Worm (Caenorhabditis elegans) whole organism, L1 larva: Measurements from ENCODE around the gene F08F1.3.

ENCODE experiments used
- ama-1 ChIP-seq: fragments of 150-350 bp; optimal IDR thresholded peaks from 2 replicates; lab custom pipeline; 2014
- ceh-82 ChIP-seq, 3 experiments: fragments of 150-350 bp in 1 of 3; sonication (generic microtip) in 2 of 3; optimal IDR thresholded peaks; 2 replicates each; lab custom pipeline; 2014 to 2017; ENCODE audit warnings: missing biosample characterization in 3 of 3, missing genetic modification characterization in 3 of 3
- dpl-1 ChIP-seq, 3 experiments: fragments of 150-350 bp in 2 of 3; sonication (generic microtip) in 1 of 3; optimal IDR thresholded peaks; 2 replicates each; lab custom pipeline; 2014 to 2017; ENCODE audit warnings: missing biosample characterization in 3 of 3, missing genetic modification characterization in 3 of 3, missing genetic modification reagents in 3 of 3
- hlh-17 ChIP-seq: fragments of 200-800 bp; sonication (Bioruptor generic); optimal IDR thresholded peaks from 2 replicates; lab custom pipeline; 2018; ENCODE audit warnings: missing genetic modification characterization, mild to moderate bottlenecking, missing compliant biosample characterization, moderate library complexity, borderline replicate concordance
- jun-1 ChIP-seq: fragments of 150-350 bp; optimal IDR thresholded peaks from 2 replicates; lab custom pipeline; 2014; ENCODE audit warnings: missing biosample characterization, missing genetic modification reagents, missing genetic modification characterization
- lin-13 ChIP-seq: fragments of 150-350 bp; optimal IDR thresholded peaks from 2 replicates; lab custom pipeline; 2014; ENCODE audit warnings: missing biosample characterization, missing genetic modification reagents, missing genetic modification characterization
- lin-39 ChIP-seq: fragments of 150-350 bp; optimal IDR thresholded peaks from 2 replicates; lab custom pipeline; 2014; ENCODE audit warnings: missing biosample characterization, missing genetic modification reagents, missing genetic modification characterization
- mef-2 ChIP-seq: fragments of 150-350 bp; optimal IDR thresholded peaks from 2 replicates; lab custom pipeline; 2014; ENCODE audit warnings: missing biosample characterization, missing genetic modification characterization
- nhr-12 ChIP-seq: sonication (generic microtip); optimal IDR thresholded peaks from 2 replicates; lab custom pipeline; 2017; ENCODE audit warnings: missing biosample characterization, missing genetic modification characterization
- nhr-237 ChIP-seq: fragments of 150-350 bp; optimal IDR thresholded peaks from 2 replicates; lab custom pipeline; 2014; ENCODE audit warnings: missing biosample characterization, missing genetic modification characterization
- nhr-28 ChIP-seq: fragments of 150-350 bp; optimal IDR thresholded peaks from 2 replicates; lab custom pipeline; 2014; ENCODE audit warnings: missing biosample characterization, missing genetic modification characterization
- nhr-77 ChIP-seq: fragments of 150-350 bp; optimal IDR thresholded peaks from 2 replicates; lab custom pipeline; 2014; ENCODE audit warnings: missing biosample characterization, missing genetic modification characterization
- sptf-1 ChIP-seq: fragments of 150-350 bp; optimal IDR thresholded peaks from 2 replicates; lab custom pipeline; 2014; ENCODE audit warnings: missing biosample characterization, missing genetic modification characterization

- TF ChIP-seq sptf-1 (tag; lab: Kevin White, UChicago) (no peak), nhr-237 (tag; lab: Kevin White, UChicago) (no peak), dpl-1 (GFP tag; optimal IDR thresholded peaks at IDR 0.05; lab: Kevin White, UChicago) (no peak), mef-2 (tag; lab: Kevin White, UChicago) (no peak), hlh-17 (GFP tag; lab: Kevin White, UChicago) (no peak), nhr-28 (tag; lab: Kevin White, UChicago) (no peak), ceh-82 (tag; optimal IDR thresholded peaks at IDR 0.05; lab: Kevin White, UChicago) (no peak), lin-13 (no peak), lin-39 (tag; lab: Kevin White, UChicago) (no peak), ama-1 (lab: Kevin White, UChicago) (no peak), jun-1 (tag; lab: Kevin White, UChicago) (no peak), nhr-77 (tag; lab: Kevin White, UChicago) (no peak), nhr-12 (tag; lab: Kevin White, UChicago) (no peak)
Measured at ce11 chrX:8417727-8418126, 10.9 kb upstream of the F08F1.3 start.
